Worm (Caenorhabditis elegans): Measurements from ENCODE around the gene rps-13.

Gene rps-13

DNA sequence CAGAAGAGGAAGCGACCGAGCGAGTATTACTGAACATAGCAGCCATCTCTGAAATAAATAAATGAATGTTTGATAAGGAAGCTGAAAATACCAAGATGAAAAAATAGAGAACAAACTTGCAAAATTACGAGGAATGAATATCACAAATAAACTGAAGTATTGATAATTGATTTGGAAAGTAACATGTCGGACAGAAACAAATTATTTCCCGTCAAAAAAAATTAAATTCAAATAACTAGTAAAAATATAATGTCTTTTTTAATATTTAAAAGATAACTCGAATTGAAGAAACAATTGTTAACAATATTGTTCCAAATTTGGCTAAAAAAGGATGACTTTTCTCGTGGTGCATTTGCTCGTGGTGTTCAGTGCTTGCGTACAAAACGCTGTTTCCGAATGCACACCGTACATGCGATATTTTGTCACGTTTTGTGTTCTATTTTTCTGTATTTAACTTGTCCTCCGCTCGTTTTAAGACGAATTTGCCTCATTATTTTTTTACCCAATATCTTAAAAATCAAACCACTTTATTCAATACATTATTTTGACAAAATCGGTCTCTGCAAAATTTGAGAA is 32.8 kb downstream of the rps-13 start, which contains the start of gene rpn-13:
TSS of gene rpn-13 (minus strand) at position 51 of the 576 bp plus-strand sequence.
- TF ChIP-seq lsl-1 (GFP tag; optimal IDR thresholded peaks at IDR 0.05) (peak; percentile 73), madf-6 (GFP tag; IDR thresholded peaks at IDR 0.05) (0 out of 2 replicates have a peak, but pooled peaks have one; percentile 22), nfya-2 (GFP tag; IDR thresholded peaks at IDR 0.05) (no peak), snpc-1.3 (tag; optimal IDR thresholded peaks at IDR 0.05; ENCODE audit: insufficient read depth) (peak; percentile 28), cebp-1 (GFP tag; IDR thresholded peaks at IDR 0.05) (no peak), cebp-1 (tag; optimal IDR thresholded peaks at IDR 0.05) (peak; percentile 20), nhr-80 (tag; optimal IDR thresholded peaks at IDR 0.05) (no peak), attf-5 (GFP tag; optimal IDR thresholded peaks at IDR 0.05) (peak; percentile 49)

DNA sequence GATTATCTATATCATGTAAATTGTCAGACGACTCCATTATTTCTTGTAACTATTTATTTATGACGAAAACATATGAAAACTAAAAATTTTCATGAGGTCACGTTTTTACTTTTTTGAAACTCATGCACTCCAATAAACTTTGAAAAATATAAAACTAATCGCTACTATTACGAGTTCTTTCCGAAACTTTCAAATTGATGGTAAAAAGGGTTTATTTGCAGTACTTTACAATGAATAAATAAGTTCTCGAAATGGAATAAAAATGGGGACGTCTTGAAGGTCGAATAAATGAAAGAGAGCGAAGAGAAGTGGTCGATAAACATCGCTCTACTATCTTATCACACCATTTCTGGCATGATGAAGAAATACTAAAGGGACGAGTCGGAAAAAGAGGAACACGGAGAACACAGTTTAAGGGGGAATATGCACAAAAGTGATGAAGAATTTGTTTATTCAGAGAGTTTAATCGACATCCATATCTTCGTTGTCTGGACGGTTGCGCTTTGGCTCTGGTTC is 34.8 kb downstream of the rps-13 start, which contains the start of gene let-767:
TSS of gene let-767 (minus strand) at position 51 of the 516 bp plus-strand sequence.
- TF ChIP-seq ekl-4 (GFP tag; IDR thresholded peaks at IDR 0.05) (peak; percentile 32; the same call in 1 of the 2 replicates), bed-2 (GFP tag; IDR thresholded peaks at IDR 0.05) (no peak), ztf-6 (GFP tag; IDR thresholded peaks at IDR 0.05) (no peak), ets-4 (GFP tag; optimal IDR thresholded peaks at IDR 0.05) (no peak), bed-1 (GFP tag; IDR thresholded peaks at IDR 0.05) (no peak), attf-6 (GFP tag; IDR thresholded peaks at IDR 0.05) (no peak), atf-7 (tag; optimal IDR thresholded peaks at IDR 0.05) (no peak), egl-44 (GFP tag; IDR thresholded peaks at IDR 0.05) (no peak), ZK185.1 (tag; optimal IDR thresholded peaks at IDR 0.05; ENCODE audit: poor library complexity, severe bottlenecking) (no peak), F49E8.2 (tag; optimal IDR thresholded peaks at IDR 0.05; ENCODE audit: insufficient read depth) (no peak), madf-6 (GFP tag; IDR thresholded peaks at IDR 0.05) (no peak), hmg-1.2 (GFP tag; IDR thresholded peaks at IDR 0.05) (0 out of 2 replicates have a peak, but pooled peaks have one; percentile 4), madf-3 (GFP tag; IDR thresholded peaks at IDR 0.05) (0 out of 2 replicates have a peak, but pooled peaks have one; percentile 36), lsy-27 (tag; optimal IDR thresholded peaks at IDR 0.05; ENCODE audit: borderline replicate concordance, insufficient read depth) (no peak), snpc-1.1 (tag; optimal IDR thresholded peaks at IDR 0.05; ENCODE audit: insufficient read depth) (no peak), nfya-1 (tag; optimal IDR thresholded peaks at IDR 0.05; ENCODE audit: borderline replicate concordance, insufficient read depth) (no peak), nhr-80 (tag; optimal IDR thresholded peaks at IDR 0.05) (peak; percentile 45), unc-62 (GFP tag; optimal IDR thresholded peaks at IDR 0.05) (no peak), mes-4 (tag; optimal IDR thresholded peaks at IDR 0.05) (no peak), F33H1.4 (GFP tag; IDR thresholded peaks at IDR 0.05) (no peak), ztf-28 (GFP tag; IDR thresholded peaks at IDR 0.05) (no peak), B0035.1 (tag; optimal IDR thresholded peaks at IDR 0.05) (no peak), pbrm-1 (GFP tag; IDR thresholded peaks at IDR 0.05) (no peak), F39B2.1 (GFP tag; IDR thresholded peaks at IDR 0.05) (no peak)

DNA sequence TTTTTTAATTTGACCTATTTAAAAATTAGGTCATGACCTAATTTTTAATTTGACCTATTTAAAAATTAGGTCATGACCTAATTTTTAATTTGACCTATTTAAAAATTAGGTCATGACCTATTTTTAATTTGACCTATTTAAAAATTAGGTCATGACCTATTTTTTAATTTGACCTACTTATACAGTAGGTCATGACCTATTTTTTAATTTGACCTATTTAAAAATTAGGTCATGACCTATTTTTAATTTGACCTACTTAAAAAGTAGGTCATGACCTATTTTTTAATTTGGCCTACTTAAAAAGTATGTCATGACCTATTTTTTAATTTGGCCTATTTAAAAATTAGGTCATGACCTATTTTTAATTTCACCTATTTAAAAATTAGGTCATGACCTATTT is 37.1 kb downstream of the rps-13 start:
- peak; percentile 69 for TF ChIP-seq madf-6 (GFP tag; IDR thresholded peaks at IDR 0.05)
- TF ChIP-seq madf-8 (GFP tag; conservative IDR thresholded peaks at IDR 0.05): peak; percentile 41; the same call in 1 of the 2 replicates

DNA sequence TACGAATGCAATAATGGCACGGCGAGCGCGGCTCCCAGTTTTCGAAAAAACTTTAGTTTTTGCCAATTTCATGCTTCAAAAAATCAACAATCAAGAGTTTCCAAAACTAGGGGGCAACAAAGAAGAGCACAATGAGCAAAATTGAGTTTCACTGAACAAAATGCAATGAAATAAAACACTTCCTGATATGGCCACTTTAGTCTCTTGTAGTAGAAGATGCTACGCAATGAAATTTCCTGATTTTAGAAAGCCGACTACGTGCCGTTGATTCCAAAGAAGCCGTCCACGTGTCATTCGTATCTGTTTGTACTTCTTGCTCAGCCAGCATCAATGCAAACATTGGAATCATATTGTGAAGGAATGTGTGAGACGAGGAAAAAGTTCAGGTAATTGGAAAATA is 40.4 kb downstream of the rps-13 start:
- TF ChIP-seq B0336.3 (GFP tag; IDR thresholded peaks at IDR 0.05) (no peak), egrh-3 (GFP tag; IDR thresholded peaks at IDR 0.05) (no peak), nhr-90 (tag; optimal IDR thresholded peaks at IDR 0.05) (no peak), snpc-4 (GFP tag; optimal IDR thresholded peaks at IDR 0.05) (no peak), snpc-4 (tag; optimal IDR thresholded peaks at IDR 0.05) (no peak), hlh-26 (GFP tag; conservative IDR thresholded peaks at IDR 0.05) (no peak), bed-2 (GFP tag; IDR thresholded peaks at IDR 0.05) (no peak), attf-3 (GFP tag; conservative IDR thresholded peaks at IDR 0.05) (no peak), xnd-1 (tag; optimal IDR thresholded peaks at IDR 0.05) (no peak), egl-44 (GFP tag; IDR thresholded peaks at IDR 0.05) (no peak), T07F8.4 (tag; optimal IDR thresholded peaks at IDR 0.05) (no peak), somi-1 (GFP tag; optimal IDR thresholded peaks at IDR 0.05) (no peak), F10E7.11 (tag; optimal IDR thresholded peaks at IDR 0.05) (no peak), snpc-1.1 (tag; optimal IDR thresholded peaks at IDR 0.05; ENCODE audit: insufficient read depth) (no peak), T26A5.8 (tag; optimal IDR thresholded peaks at IDR 0.05) (no peak)

All from whole organism, young adult.